Worm (Caenorhabditis elegans): ENCODE measurements around the gene F23H11.4.

- no peak for TF ChIP-seq nhr-77 (tag; optimal IDR thresholded peaks at IDR 0.05)
- no peak for TF ChIP-seq R02D3.7 (tag; optimal IDR thresholded peaks at IDR 0.05)
- TF ChIP-seq skn-1 (tag; optimal IDR thresholded peaks at IDR 0.05) = no peak
- no peak for TF ChIP-seq snpc-4 (tag; optimal IDR thresholded peaks at IDR 0.05)
- TF ChIP-seq lin-39 (tag; optimal IDR thresholded peaks at IDR 0.05) = no peak
- no peak for TF ChIP-seq zag-1 (tag; optimal IDR thresholded peaks at IDR 0.05)
- no peak for TF ChIP-seq egl-27 (tag; optimal IDR thresholded peaks at IDR 0.05)
- no peak for TF ChIP-seq nhr-237 (tag; optimal IDR thresholded peaks at IDR 0.05)
- no peak for TF ChIP-seq nhr-23 (tag; optimal IDR thresholded peaks at IDR 0.05)
- TF ChIP-seq nhr-25 (tag; optimal IDR thresholded peaks at IDR 0.05) = no peak
- no peak for TF ChIP-seq unc-62 (GFP tag; optimal IDR thresholded peaks at IDR 0.05)
These were observed 7.2 kb downstream of the F23H11.4 start for ce11 chrIII:900134-900533.

Measured in whole organism, L2 larva.